Fruit fly (Drosophila melanogaster) whole organism, embryonic: ENCODE measurements around the gene BTBD9.
A peak's percentile ranks its signal among the peaks of the same experiment; 100 is the strongest.

ENCODE experiments used
- ATbp ChIP-seq: fragments of 200-800 bp; sonication (Bioruptor generic); optimal IDR thresholded peaks from 2 replicates; lab custom pipeline; 2017; ENCODE audit warnings: missing biosample characterization, mild to moderate bottlenecking, missing genetic modification characterization, missing genetic modification reagents
- B-H2 ChIP-seq: fragments of 200-800 bp; sonication (Bioruptor generic); optimal IDR thresholded peaks from 2 replicates; lab custom pipeline; 2018; ENCODE audit warnings: missing biosample characterization, mild to moderate bottlenecking, missing genetic modification characterization
- BtbVII ChIP-seq: fragments of 200-800 bp; sonication (Bioruptor generic); optimal IDR thresholded peaks from 3 replicates; lab custom pipeline; 2017; ENCODE audit warnings: missing biosample characterization, mild to moderate bottlenecking, missing genetic modification characterization
- C15 ChIP-seq: fragments of 200-800 bp; sonication (Bioruptor generic); IDR thresholded peaks from 3 replicates; pipeline ENCODE4 v1.3.6; 2022; ENCODE audit warnings: missing biosample characterization, missing genetic modification characterization
- CG11093 ChIP-seq: fragments of 200-800 bp; sonication (Bioruptor generic); IDR thresholded peaks from 3 replicates; pipeline ENCODE4 v1.3.6; 2022; ENCODE audit warnings: missing biosample characterization, missing genetic modification characterization
- CG11695 ChIP-seq: fragments of 200-800 bp; sonication (Bioruptor generic); IDR thresholded peaks from 3 replicates; pipeline ENCODE4 v1.3.6; 2022; ENCODE audit warnings: missing biosample characterization, missing genetic modification characterization
- CG1233 ChIP-seq: fragments of 200-800 bp; sonication (Bioruptor generic); optimal IDR thresholded peaks from 4 replicates; lab custom pipeline; 2018; ENCODE audit warnings: missing biosample characterization, mild to moderate bottlenecking, missing genetic modification characterization
- CG13775 ChIP-seq: fragments of 200-800 bp; sonication (Bioruptor generic); optimal IDR thresholded peaks from 3 replicates; lab custom pipeline; 2017; ENCODE audit warnings: missing biosample characterization, mild to moderate bottlenecking, missing genetic modification characterization
- CG15601 ChIP-seq: fragments of 200-800 bp; sonication (Bioruptor generic); optimal IDR thresholded peaks from 3 replicates; lab custom pipeline; 2019; ENCODE audit warnings: missing biosample characterization, mild to moderate bottlenecking, missing genetic modification characterization, moderate library complexity
- CG17829 ChIP-seq: fragments of 200-800 bp; optimal IDR thresholded peaks from 2 replicates; lab custom pipeline; 2019; ENCODE audit warnings: missing biosample characterization, mild to moderate bottlenecking, missing genetic modification characterization, moderate library complexity
- CG2202 ChIP-seq: fragments of 200-800 bp; sonication (Bioruptor generic); optimal IDR thresholded peaks from 2 replicates; lab custom pipeline; 2018; ENCODE audit warnings: missing biosample characterization, mild to moderate bottlenecking, missing genetic modification characterization
- CG2678 ChIP-seq: fragments of 200-800 bp; sonication (Bioruptor generic); optimal IDR thresholded peaks from 3 replicates; lab custom pipeline; 2019; ENCODE audit warnings: missing biosample characterization, mild to moderate bottlenecking, missing genetic modification characterization, moderate library complexity
- CG31388 ChIP-seq: fragments of 200-800 bp; sonication (Bioruptor generic); optimal IDR thresholded peaks from 2 replicates; lab custom pipeline; 2016; ENCODE audit warnings: missing biosample characterization, missing genetic modification characterization
- CG34224 ChIP-seq: fragments of 200-800 bp; sonication (Bioruptor generic); IDR thresholded peaks from 3 replicates; pipeline ENCODE4 v1.3.6; 2022; ENCODE audit warnings: missing biosample characterization, missing genetic modification characterization; ENCODE audit not compliant: partially characterized antibody
- CG4820 ChIP-seq: fragments of 200-800 bp; sonication (Bioruptor generic); optimal IDR thresholded peaks from 3 replicates; lab custom pipeline; 2016; ENCODE audit warnings: missing biosample characterization, missing genetic modification characterization
- CG6689 ChIP-seq: fragments of 200-800 bp; sonication (Bioruptor generic); IDR thresholded peaks from 2 replicates; pipeline ENCODE4 v1.3.6; 2022; ENCODE audit warnings: missing biosample characterization, missing genetic modification characterization
- CG7372 ChIP-seq: fragments of 200-800 bp; sonication (Bioruptor generic); IDR thresholded peaks from 2 replicates; pipeline ENCODE4 v1.3.6; 2022; ENCODE audit warnings: missing biosample characterization, missing genetic modification characterization
- CG7556 ChIP-seq: fragments of 200-800 bp; sonication (Bioruptor generic); optimal IDR thresholded peaks from 2 replicates; lab custom pipeline; 2017; ENCODE audit warnings: missing biosample characterization, mild to moderate bottlenecking, missing genetic modification characterization
- CHES-1-like ChIP-seq: fragments of 200-800 bp; sonication (Bioruptor generic); optimal IDR thresholded peaks from 2 replicates; lab custom pipeline; 2016; ENCODE audit warnings: missing biosample characterization, missing genetic modification characterization
- CkIIα-i1 ChIP-seq: fragments of 200-800 bp; sonication (Bioruptor generic); IDR thresholded peaks from 2 replicates; pipeline ENCODE4 v1.3.6; 2022; ENCODE audit warnings: missing biosample characterization, missing genetic modification characterization
- Deaf1 ChIP-seq: fragments of 200-800 bp; optimal IDR thresholded peaks from 3 replicates; lab custom pipeline; 2019; ENCODE audit warnings: missing biosample characterization, mild to moderate bottlenecking, missing genetic modification characterization, moderate library complexity
- GATAe ChIP-seq: fragments of 200-800 bp; sonication (Bioruptor generic); conservative IDR thresholded peaks from 2 replicates; pipeline ENCODE4 v1.3.6; 2022; ENCODE audit warnings: missing biosample characterization, missing genetic modification characterization
- HHEX ChIP-seq: fragments of 200-800 bp; sonication (Bioruptor generic); optimal IDR thresholded peaks from 3 replicates; lab custom pipeline; 2017; ENCODE audit warnings: missing biosample characterization, mild to moderate bottlenecking, missing genetic modification characterization, missing genetic modification reagents
- HLH4C ChIP-seq: fragments of 200-800 bp; sonication (Bioruptor generic); IDR thresholded peaks from 3 replicates; pipeline ENCODE4 v1.3.6; 2022; ENCODE audit warnings: missing biosample characterization, missing genetic modification characterization; ENCODE audit not compliant: partially characterized antibody
- HmgZ ChIP-seq: fragments of 200-800 bp; sonication (Bioruptor generic); optimal IDR thresholded peaks from 2 replicates; lab custom pipeline; 2018; ENCODE audit warnings: missing biosample characterization, mild to moderate bottlenecking, missing genetic modification characterization
- Hr78 ChIP-seq, 2 experiments: fragments of 200-800 bp in 1 of 2; fragments of >200 bp in 1 of 2; sonication (Bioruptor generic) in 1 of 2; optimal IDR thresholded peaks; 2 replicates each; lab custom pipeline; 2017 to 2019; ENCODE audit warnings: missing biosample characterization in 2 of 2, missing genetic modification characterization in 2 of 2, mild to moderate bottlenecking in 1 of 2, moderate library complexity in 1 of 2
- Med ChIP-seq: fragments of 200-800 bp; sonication (Bioruptor generic); peaks from one replicate; lab custom pipeline; 2016; ENCODE audit warnings: missing biosample characterization, missing genetic modification characterization, mild to moderate bottlenecking, inconsistent platforms, moderate library complexity
- Optix ChIP-seq: fragments of 200-800 bp; sonication (Bioruptor generic); IDR thresholded peaks from 3 replicates; pipeline ENCODE4 v1.3.6; 2022; ENCODE audit warnings: missing biosample characterization, missing genetic modification characterization
- Rx ChIP-seq: fragments of 200-800 bp; sonication (Bioruptor generic); IDR thresholded peaks from 2 replicates; pipeline ENCODE4 v1.3.6; 2022; ENCODE audit warnings: missing biosample characterization, missing genetic modification characterization
- Stat92E ChIP-seq, 3 experiments: fragments of >200 bp in 2 of 3; fragments of 200-800 bp in 1 of 3; sonication (Bioruptor generic) in 1 of 3; optimal IDR thresholded peaks; 2 replicates each; lab custom pipeline; 2017 to 2019; ENCODE audit warnings: missing biosample characterization in 3 of 3, missing genetic modification characterization in 3 of 3, mild to moderate bottlenecking in 1 of 3, moderate library complexity in 1 of 3
- az2 ChIP-seq: fragments of 200-800 bp; sonication (Bioruptor generic); optimal IDR thresholded peaks from 3 replicates; lab custom pipeline; 2016; ENCODE audit warnings: missing biosample characterization, missing genetic modification characterization
- bab2 ChIP-seq: fragments of 200-800 bp; sonication (Bioruptor generic); optimal IDR thresholded peaks from 2 replicates; lab custom pipeline; 2016; ENCODE audit warnings: missing biosample characterization, missing genetic modification characterization
- danr ChIP-seq: fragments of 200-800 bp; sonication (Bioruptor generic); IDR thresholded peaks from 2 replicates; pipeline ENCODE4 v1.3.6; 2022; ENCODE audit warnings: missing biosample characterization, missing genetic modification characterization
- dati ChIP-seq: fragments of 200-800 bp; sonication (Bioruptor generic); IDR thresholded peaks from 2 replicates; pipeline ENCODE4 v1.3.6; 2022; ENCODE audit warnings: missing biosample characterization, missing genetic modification characterization
- ewg ChIP-seq: fragments of 200-800 bp; sonication (Bioruptor generic); optimal IDR thresholded peaks from 3 replicates; lab custom pipeline; 2017; ENCODE audit warnings: mild to moderate bottlenecking, missing biosample characterization, missing genetic modification reagents, missing genetic modification characterization
- gro ChIP-seq: fragments of 200-800 bp; sonication (Bioruptor generic); optimal IDR thresholded peaks from 2 replicates; lab custom pipeline; 2016; ENCODE audit warnings: missing biosample characterization, missing genetic modification characterization
- gsb ChIP-seq: fragments of 200-800 bp; sonication (Bioruptor generic); IDR thresholded peaks from 2 replicates; pipeline ENCODE4 v1.3.6; 2022; ENCODE audit warnings: missing biosample characterization, missing genetic modification characterization
- her ChIP-seq: fragments of 200-800 bp; sonication (Bioruptor generic); optimal IDR thresholded peaks from 2 replicates; lab custom pipeline; 2016; ENCODE audit warnings: missing biosample characterization, missing genetic modification characterization
- lbe ChIP-seq: fragments of 200-800 bp; sonication (Bioruptor generic); optimal IDR thresholded peaks from 2 replicates; lab custom pipeline; 2016; ENCODE audit warnings: missing biosample characterization, mild to moderate bottlenecking, missing genetic modification characterization
- onecut ChIP-seq: fragments of 200-800 bp; sonication (Bioruptor generic); IDR thresholded peaks from 2 replicates; pipeline ENCODE4 v1.3.6; 2022; ENCODE audit warnings: missing biosample characterization, missing genetic modification characterization
- pan ChIP-seq, 4 experiments: fragments of >200 bp in 3 of 4; fragments of 200-800 bp in 1 of 4; sonication (Bioruptor generic) in 1 of 4; optimal IDR thresholded peaks in 3 of 4; IDR thresholded peaks in 1 of 4; 2 replicates each; pipeline versions ENCODE4 v1.3.6 to Lab custom; 2017 to 2022; ENCODE audit warnings: missing biosample characterization in 2 of 4, missing genetic modification characterization in 2 of 4, mixed read lengths in 1 of 4
- sens ChIP-seq: fragments of 200-800 bp; sonication (Bioruptor generic); peaks from one replicate; lab custom pipeline; 2016; ENCODE audit warnings: missing biosample characterization, missing genetic modification characterization
- sim ChIP-seq: fragments of 200-800 bp; sonication (Bioruptor generic); IDR thresholded peaks from 2 replicates; pipeline ENCODE4 v1.3.6; 2022; ENCODE audit warnings: missing biosample characterization, missing genetic modification characterization
- sqz ChIP-seq: fragments of 200-800 bp; sonication (Bioruptor generic); optimal IDR thresholded peaks from 3 replicates; lab custom pipeline; 2018; ENCODE audit warnings: missing biosample characterization, mild to moderate bottlenecking, missing genetic modification characterization
- trem ChIP-seq: fragments of 200-800 bp; optimal IDR thresholded peaks from 3 replicates; lab custom pipeline; 2019; ENCODE audit warnings: missing biosample characterization, mild to moderate bottlenecking, missing genetic modification characterization, moderate library complexity
- trh ChIP-seq: fragments of 200-800 bp; sonication (Bioruptor generic); optimal IDR thresholded peaks from 2 replicates; lab custom pipeline; 2016; ENCODE audit warnings: missing biosample characterization, missing genetic modification characterization
- z ChIP-seq: fragments of 200-800 bp; sonication (Bioruptor generic); IDR thresholded peaks from 3 replicates; pipeline ENCODE4 v1.3.6; 2022; ENCODE audit warnings: missing biosample characterization, missing genetic modification characterization
- zf30C ChIP-seq: fragments of 200-800 bp; sonication (Bioruptor generic); optimal IDR thresholded peaks from 3 replicates; lab custom pipeline; 2018; ENCODE audit warnings: missing biosample characterization, mild to moderate bottlenecking, missing genetic modification characterization

The BTBD9 gene

dm6 chrX:10802457-10803378 is 34.4 kb downstream of the BTBD9 start (continued):
- TF ChIP-seq ATbp (GFP tag; lab: Kevin White, UChicago) (peak; percentile 52), ewg (GFP tag; lab: Kevin White, UChicago) (peak; percentile 33), CG7556 (GFP tag; lab: Kevin White, UChicago) (peak; percentile 75), CG1233 (GFP tag; lab: Kevin White, UChicago) (peak; percentile 64), zf30C (GFP tag; lab: Kevin White, UChicago) (no peak), onecut (GFP tag; lab: Robert Waterston, UW) (peak; percentile 52), lbe (no peak), sim (GFP tag; lab: Robert Waterston, UW) (no peak), danr (GFP tag; lab: Robert Waterston, UW) (0 out of 2 replicates have a peak, but pooled peaks have one; percentile 12), CHES-1-like (no peak), CkIIα-i1 (no peak), her (GFP tag; lab: Kevin White, UChicago) (no peak), sens (GFP tag; lab: Kevin White, UChicago) (peak; percentile 86), CG11093 (GFP tag; lab: Robert Waterston, UW) (peak; percentile 36; the same call in 1 of the 3 replicates), BtbVII (GFP tag; lab: Kevin White, UChicago) (peak; percentile 41), dati (GFP tag; lab: Robert Waterston, UW) (no peak), CG31388 (no peak), CG6689 (no peak; the same call in none of the 2 replicates), CG2678 (tag; lab: Kevin White, UChicago) (peak; percentile 86), CG4820 (GFP tag; lab: Kevin White, UChicago) (peak; percentile 31), CG34224 (GFP tag; lab: Robert Waterston, UW) (no peak), Rx (GFP tag; lab: Robert Waterston, UW) (no peak), CG15601 (tag; lab: Kevin White, UChicago) (peak; percentile 65), Stat92E (GFP tag; optimal IDR thresholded peaks at IDR 0.05; lab: Kevin White, UChicago) (no peak), sqz (peak; percentile 81), CG7372 (GFP tag; lab: Robert Waterston, UW) (0 out of 2 replicates have a peak, but pooled peaks have one; percentile 20), trh (GFP tag; lab: Kevin White, UChicago) (no peak), GATAe (no peak), bab2 (GFP tag; lab: Kevin White, UChicago) (no peak), Optix (no peak), C15 (GFP tag; lab: Robert Waterston, UW) (no peak), Med (GFP tag; lab: Kevin White, UChicago) (peak; percentile 20), B-H2 (peak; percentile 15), Deaf1 (tag; lab: Kevin White, UChicago) (peak; percentile 29), pan (optimal IDR thresholded peaks at IDR 0.05; lab: Kevin White, UChicago) (no peak), pan (GFP tag; optimal IDR thresholded peaks at IDR 0.05 in 1 of 2, IDR thresholded peaks at IDR 0.05 in 1 of 2) (peak in 1 of 2 experiments; percentile 62), z (GFP tag; lab: Robert Waterston, UW) (no peak), gro (GFP tag; lab: Kevin White, UChicago) (no peak), HHEX (GFP tag; lab: Kevin White, UChicago) (peak; percentile 59), Hr78 (GFP tag; optimal IDR thresholded peaks at IDR 0.05; lab: Kevin White, UChicago) (peak in 1 of 2 experiments; percentile 91), gsb (no peak), CG17829 (peak; percentile 67), HmgZ (tag; lab: Kevin White, UChicago) (no peak), HLH4C (GFP tag; lab: Robert Waterston, UW) (no peak), CG2202 (tag; lab: Kevin White, UChicago) (peak; percentile 16), az2 (GFP tag; lab: Kevin White, UChicago) (peak; percentile 53), CG11695 (GFP tag; lab: Robert Waterston, UW) (peak; percentile 78), CG13775 (GFP tag; lab: Kevin White, UChicago) (peak; percentile 40), trem (tag; lab: Kevin White, UChicago) (peak; percentile 63)
